Fruit fly (Drosophila melanogaster): ENCODE measurements around the gene ush.

dm6 chr2L:517911-518619 lies 42.0 kb downstream of the ush start:
- TF ChIP-seq kay (GFP tag; ENCODE audit: borderline replicate concordance), result no peak
- no peak for TF ChIP-seq pad (GFP tag; optimal IDR thresholded peaks at IDR 0.05)
- no peak for TF ChIP-seq CG1620 (GFP tag; optimal IDR thresholded peaks at IDR 0.05)
- no peak for TF ChIP-seq Clk (GFP tag; optimal IDR thresholded peaks at IDR 0.05)
- no peak for TF ChIP-seq tj (GFP tag; optimal IDR thresholded peaks at IDR 0.05)
- no peak for TF ChIP-seq CG11617 (GFP tag; optimal IDR thresholded peaks at IDR 0.05)
- no peak for TF ChIP-seq cnc (optimal IDR thresholded peaks at IDR 0.05)
- TF ChIP-seq cic (GFP tag; optimal IDR thresholded peaks at IDR 0.05), result no peak
- TF ChIP-seq CG14711 (tag; optimal IDR thresholded peaks at IDR 0.05), result no peak
- no peak for TF ChIP-seq CG33017 (tag; optimal IDR thresholded peaks at IDR 0.05)

Measured in whole organism, adult.